Fruit fly (Drosophila melanogaster): ENCODE results near the gene Rel.

The Rel gene

dm6 chr3R:9090303-9090702, 42.5 kb upstream of the Rel start:
- TF ChIP-seq mirr (GFP tag; optimal IDR thresholded peaks at IDR 0.05) (no peak), CG18262 (tag; optimal IDR thresholded peaks at IDR 0.05) (no peak), Jarid2 (GFP tag; optimal IDR thresholded peaks at IDR 0.05) (no peak), ham (GFP tag; IDR thresholded peaks at IDR 0.05) (no peak), CTCF (GFP tag; optimal IDR thresholded peaks at IDR 0.05) (peak; percentile 80)

dm6 chr3R:9085306-9085705, 37.5 kb upstream of the Rel start:
- TF ChIP-seq stc (GFP tag; IDR thresholded peaks at IDR 0.05) = no peak
- TF ChIP-seq dysf (GFP tag; IDR thresholded peaks at IDR 0.05) = no peak
- TF ChIP-seq tgo (GFP tag; IDR thresholded peaks at IDR 0.05) = no peak
- TF ChIP-seq CG2116 (GFP tag; optimal IDR thresholded peaks at IDR 0.05) = no peak
- no peak for TF ChIP-seq HHEX (GFP tag; optimal IDR thresholded peaks at IDR 0.05)
- no peak for TF ChIP-seq Nf-YA (GFP tag; IDR thresholded peaks at IDR 0.05)
- no peak for TF ChIP-seq tll (GFP tag; optimal IDR thresholded peaks at IDR 0.05)
- TF ChIP-seq Trl (optimal IDR thresholded peaks at IDR 0.05) = no peak
- peak; percentile 13 for TF ChIP-seq Trl (GFP tag; optimal IDR thresholded peaks at IDR 0.05)
- no peak for TF ChIP-seq Dll (GFP tag; IDR thresholded peaks at IDR 0.05; ENCODE audit: partially characterized antibody)
- TF ChIP-seq wor (GFP tag; IDR thresholded peaks at IDR 0.05) = no peak
- peak; percentile 22 for TF ChIP-seq pho (GFP tag; optimal IDR thresholded peaks at IDR 0.05)
- peak; percentile 7 for TF ChIP-seq CG13624 (GFP tag; optimal IDR thresholded peaks at IDR 0.05)
- TF ChIP-seq Mrtf (GFP tag; IDR thresholded peaks at IDR 0.05) = 0 out of 3 replicates have a peak, but pooled peaks have one; percentile 16
- no peak for TF ChIP-seq CG7745 (tag; optimal IDR thresholded peaks at IDR 0.05)
- TF ChIP-seq Lim3 (GFP tag; IDR thresholded peaks at IDR 0.05) = no peak
- no peak for TF ChIP-seq CG6791 (GFP tag; IDR thresholded peaks at IDR 0.05; ENCODE audit: partially characterized antibody)
- TF ChIP-seq usp (GFP tag; optimal IDR thresholded peaks at IDR 0.05) = no peak
- TF ChIP-seq sob (GFP tag; IDR thresholded peaks at IDR 0.05) = no peak
- no peak for TF ChIP-seq maf-S (GFP tag; optimal IDR thresholded peaks at IDR 0.05)
- peak; percentile 24 for TF ChIP-seq CG30403 (GFP tag; optimal IDR thresholded peaks at IDR 0.05)
- peak; percentile 48; the same call in 1 of the 2 replicates for TF ChIP-seq sisA (GFP tag; IDR thresholded peaks at IDR 0.05)
- TF ChIP-seq org-1 (GFP tag; optimal IDR thresholded peaks at IDR 0.05) = no peak
- no peak for TF ChIP-seq amos (GFP tag; IDR thresholded peaks at IDR 0.05; ENCODE audit: partially characterized antibody)
- TF ChIP-seq her (GFP tag; optimal IDR thresholded peaks at IDR 0.05) = no peak
- no peak for TF ChIP-seq CG6813 (GFP tag; optimal IDR thresholded peaks at IDR 0.05)
- no peak for TF ChIP-seq CG11456 (GFP tag; IDR thresholded peaks at IDR 0.05)
- TF ChIP-seq CG30020 (tag; optimal IDR thresholded peaks at IDR 0.05) = no peak
- peak; percentile 30 for TF ChIP-seq Hmr (GFP tag; optimal IDR thresholded peaks at IDR 0.05)
- TF ChIP-seq CoRest (tag; optimal IDR thresholded peaks at IDR 0.05) = peak; percentile 18
- TF ChIP-seq Camta (GFP tag; optimal IDR thresholded peaks at IDR 0.05) = peak; percentile 2
- peak; percentile 43 for TF ChIP-seq lilli (GFP tag; optimal IDR thresholded peaks at IDR 0.05)
- TF ChIP-seq nmo (GFP tag; optimal IDR thresholded peaks at IDR 0.05) = peak; percentile 7
- no peak for TF ChIP-seq CG17328 (GFP tag; IDR thresholded peaks at IDR 0.05)
- TF ChIP-seq Dip3 (GFP tag; optimal IDR thresholded peaks at IDR 0.05) = no peak
- peak; percentile 4 for TF ChIP-seq Myb (GFP tag; optimal IDR thresholded peaks at IDR 0.05)
- TF ChIP-seq jumu (GFP tag; optimal IDR thresholded peaks at IDR 0.05) = no peak
- no peak for TF ChIP-seq CG17186 (GFP tag; optimal IDR thresholded peaks at IDR 0.05)
- TF ChIP-seq gem (tag; optimal IDR thresholded peaks at IDR 0.05) = peak; percentile 52
- TF ChIP-seq Atf6 (GFP tag; IDR thresholded peaks at IDR 0.05) = 0 out of 2 replicates have a peak, but pooled peaks have one; percentile 26
- TF ChIP-seq Fer2 (tag; optimal IDR thresholded peaks at IDR 0.05) = no peak
- no peak for TF ChIP-seq aop (GFP tag; IDR thresholded peaks at IDR 0.05)
- no peak for TF ChIP-seq al (GFP tag; IDR thresholded peaks at IDR 0.05)
- TF ChIP-seq CG9932 (GFP tag; IDR thresholded peaks at IDR 0.05) = peak; percentile 29; the same call in 1 of the 2 replicates
- TF ChIP-seq zfh1 (GFP tag; IDR thresholded peaks at IDR 0.05) = 0 out of 3 replicates have a peak, but pooled peaks have one; percentile 21
- TF ChIP-seq CG14014 (GFP tag; IDR thresholded peaks at IDR 0.05) = no peak
- TF ChIP-seq sd (tag; optimal IDR thresholded peaks at IDR 0.05) = no peak
